Fruit fly (Drosophila melanogaster): ENCODE results near the gene CG45067.

The CG45067 gene

dm6 chr3L:3081146-3081872 lies 33.0 kb downstream of the CG45067 start (continued):
- peak; percentile 88 for TF ChIP-seq Nf-YB (GFP tag; optimal IDR thresholded peaks at IDR 0.05)
- peak; percentile 99 for TF ChIP-seq ci (GFP tag; IDR thresholded peaks at IDR 0.05)
- TF ChIP-seq br (optimal IDR thresholded peaks at IDR 0.05) = no peak
- TF ChIP-seq aop (GFP tag; IDR thresholded peaks at IDR 0.05) = peak; percentile 87
- TF ChIP-seq CG12219 (GFP tag; optimal IDR thresholded peaks at IDR 0.05) = peak; percentile 98
- TF ChIP-seq pb (GFP tag; optimal IDR thresholded peaks at IDR 0.05) = peak; percentile 91
- TF ChIP-seq CG8281 (tag; optimal IDR thresholded peaks at IDR 0.05) = peak; percentile 92
- TF ChIP-seq HLH4C (GFP tag; IDR thresholded peaks at IDR 0.05; ENCODE audit: partially characterized antibody) = peak; percentile 80
- peak; percentile 99 for TF ChIP-seq CG3847 (GFP tag; IDR thresholded peaks at IDR 0.05)
- peak; percentile 99 for TF ChIP-seq gem (tag; optimal IDR thresholded peaks at IDR 0.05)
- peak; percentile 87 for TF ChIP-seq MESR4 (GFP tag; optimal IDR thresholded peaks at IDR 0.05)
- TF ChIP-seq CG17186 (GFP tag; optimal IDR thresholded peaks at IDR 0.05) = peak; percentile 86
- TF ChIP-seq Sin3A (optimal IDR thresholded peaks at IDR 0.05) = no peak
- peak; percentile 99 for TF ChIP-seq CG13296 (GFP tag; optimal IDR thresholded peaks at IDR 0.05)
- peak; percentile 96 for TF ChIP-seq phol (tag; optimal IDR thresholded peaks at IDR 0.05)
- TF ChIP-seq CG8924 (tag; optimal IDR thresholded peaks at IDR 0.05) = peak; percentile 98
- peak; percentile 99 for TF ChIP-seq so (GFP tag; IDR thresholded peaks at IDR 0.05)
- TF ChIP-seq CG17328 (GFP tag; IDR thresholded peaks at IDR 0.05) = peak; percentile 99
- TF ChIP-seq CG15269 (tag; optimal IDR thresholded peaks at IDR 0.05) = peak; percentile 99
- peak; percentile 90 for TF ChIP-seq twi (tag; optimal IDR thresholded peaks at IDR 0.05)
- peak; percentile 98 for TF ChIP-seq CG8388 (GFP tag; optimal IDR thresholded peaks at IDR 0.05)
- TF ChIP-seq CG6175 (GFP tag; IDR thresholded peaks at IDR 0.05) = peak; percentile 97
- peak; percentile 99 for TF ChIP-seq Dbx (GFP tag; IDR thresholded peaks at IDR 0.05)
- TF ChIP-seq hkb (optimal IDR thresholded peaks at IDR 0.05) = peak; percentile 52
- TF ChIP-seq hkb (GFP tag; IDR thresholded peaks at IDR 0.05) = peak; percentile 99
- peak; percentile 98 for TF ChIP-seq ase (GFP tag; IDR thresholded peaks at IDR 0.05)
- peak; percentile 98 for TF ChIP-seq ems (GFP tag; optimal IDR thresholded peaks at IDR 0.05)
- TF ChIP-seq salm (tag; optimal IDR thresholded peaks at IDR 0.05) = peak; percentile 98
- TF ChIP-seq CG12769 (tag; optimal IDR thresholded peaks at IDR 0.05) = peak; percentile 99
- no peak for TF ChIP-seq Kr (GFP tag; optimal IDR thresholded peaks at IDR 0.05)
- TF ChIP-seq shn (GFP tag; optimal IDR thresholded peaks at IDR 0.05) = peak; percentile 92
- TF ChIP-seq ranshi (GFP tag; IDR thresholded peaks at IDR 0.05) = peak; percentile 99
- peak; percentile 97; the same call in 2 of the 3 replicates for TF ChIP-seq Mrtf (GFP tag; IDR thresholded peaks at IDR 0.05)
- peak; percentile 98 for TF ChIP-seq CG13775 (GFP tag; optimal IDR thresholded peaks at IDR 0.05)
- peak; percentile 95 for TF ChIP-seq CG8359 (GFP tag; optimal IDR thresholded peaks at IDR 0.05; ENCODE audit: borderline replicate concordance)
- TF ChIP-seq Ptx1 (GFP tag; IDR thresholded peaks at IDR 0.05) = peak; percentile 99
- TF ChIP-seq dati (GFP tag; IDR thresholded peaks at IDR 0.05) = peak; percentile 96
- TF ChIP-seq amos (GFP tag; IDR thresholded peaks at IDR 0.05; ENCODE audit: partially characterized antibody) = peak; percentile 58; the same call in 1 of the 2 replicates
- peak; percentile 95 for TF ChIP-seq CG43689 (GFP tag; IDR thresholded peaks at IDR 0.05)
- TF ChIP-seq slou (GFP tag; optimal IDR thresholded peaks at IDR 0.05) = peak; percentile 94
- peak in 1 of 3 experiments; percentile 86 for TF ChIP-seq Stat92E (GFP tag; optimal IDR thresholded peaks at IDR 0.05)
- TF ChIP-seq p53 (GFP tag; optimal IDR thresholded peaks at IDR 0.05) = peak; percentile 90
- peak; percentile 96 for TF ChIP-seq kah (GFP tag; optimal IDR thresholded peaks at IDR 0.05)
- TF ChIP-seq knrl (GFP tag; IDR thresholded peaks at IDR 0.05; ENCODE audit: partially characterized antibody) = peak; percentile 76
- peak; percentile 99 for TF ChIP-seq CG6813 (GFP tag; optimal IDR thresholded peaks at IDR 0.05)
- TF ChIP-seq al (GFP tag; IDR thresholded peaks at IDR 0.05) = peak; percentile 98
- peak; percentile 75 for TF ChIP-seq CG7963 (GFP tag; IDR thresholded peaks at IDR 0.05; ENCODE audit: partially characterized antibody)
- peak; percentile 96 for TF ChIP-seq grau (tag; optimal IDR thresholded peaks at IDR 0.05)
- peak; percentile 94 for TF ChIP-seq Doc2 (GFP tag; IDR thresholded peaks at IDR 0.05)
- TF ChIP-seq CG30403 (GFP tag; optimal IDR thresholded peaks at IDR 0.05) = peak; percentile 99

All from whole organism, embryonic.